Fruit fly (Drosophila melanogaster) whole organism, prepupa: ENCODE measurements around the gene CG14915.

ENCODE experiments used
- Blimp-1 ChIP-seq: fragments of 200-800 bp; sonication (Bioruptor generic); optimal IDR thresholded peaks from 3 replicates; lab custom pipeline; 2017; ENCODE audit warnings: missing biosample characterization, missing genetic modification characterization, mild to moderate bottlenecking, moderate library complexity, missing genetic modification reagents
- CG10631 ChIP-seq: fragments of 200-800 bp; sonication (Bioruptor generic); optimal IDR thresholded peaks from 2 replicates; lab custom pipeline; 2016; ENCODE audit warnings: missing biosample characterization, missing genetic modification characterization
- CG11762 ChIP-seq: fragments of 200-800 bp; sonication (Bioruptor generic); optimal IDR thresholded peaks from 3 replicates; lab custom pipeline; 2016; ENCODE audit warnings: missing biosample characterization, missing genetic modification characterization; ENCODE audit not compliant: insufficient read depth
- CG11902 ChIP-seq: fragments of 200-800 bp; sonication (Bioruptor generic); optimal IDR thresholded peaks from 3 replicates; lab custom pipeline; 2016; ENCODE audit warnings: missing biosample characterization, missing genetic modification characterization
- CG15336 ChIP-seq: fragments of 200-800 bp; sonication (Bioruptor generic); IDR thresholded peaks from 2 replicates; pipeline ENCODE4 v1.3.6; 2022; ENCODE audit warnings: missing biosample characterization, missing genetic modification characterization
- CG16779 ChIP-seq: fragments of 200-800 bp; sonication (Bioruptor generic); optimal IDR thresholded peaks from 3 replicates; lab custom pipeline; 2017; ENCODE audit warnings: missing biosample characterization, mild to moderate bottlenecking, missing genetic modification characterization
- CG3032 ChIP-seq: fragments of 200-800 bp; optimal IDR thresholded peaks from 2 replicates; lab custom pipeline; 2019; ENCODE audit warnings: missing biosample characterization, mild to moderate bottlenecking, missing genetic modification characterization, moderate library complexity
- CG32006 ChIP-seq: fragments of 200-800 bp; sonication (Bioruptor generic); optimal IDR thresholded peaks from 3 replicates; lab custom pipeline; 2017; ENCODE audit warnings: missing biosample characterization, mild to moderate bottlenecking, missing genetic modification characterization
- CG4318 ChIP-seq: fragments of 200-800 bp; sonication (Bioruptor generic); optimal IDR thresholded peaks from 3 replicates; lab custom pipeline; 2017; ENCODE audit warnings: missing biosample characterization, mild to moderate bottlenecking, missing genetic modification characterization
- CG6163 ChIP-seq: fragments of 200-800 bp; sonication (Bioruptor generic); IDR thresholded peaks from 3 replicates; pipeline ENCODE4 v1.3.6; 2022; ENCODE audit warnings: missing biosample characterization, missing genetic modification characterization
- CG6276 ChIP-seq: fragments of 200-800 bp; sonication (Bioruptor generic); optimal IDR thresholded peaks from 2 replicates; lab custom pipeline; 2017; ENCODE audit warnings: missing biosample characterization, mild to moderate bottlenecking, missing genetic modification characterization
- CG6792 ChIP-seq: fragments of 200-800 bp; sonication (Bioruptor generic); optimal IDR thresholded peaks from 3 replicates; lab custom pipeline; 2016; ENCODE audit warnings: missing biosample characterization, missing genetic modification characterization
- CG6854 ChIP-seq: fragments of 200-800 bp; sonication (Bioruptor generic); optimal IDR thresholded peaks from 2 replicates; lab custom pipeline; 2017; ENCODE audit warnings: missing biosample characterization, mild to moderate bottlenecking, missing genetic modification characterization
- CG8319 ChIP-seq: fragments of 200-800 bp; sonication (Bioruptor generic); optimal IDR thresholded peaks from 3 replicates; lab custom pipeline; 2016; ENCODE audit warnings: missing biosample characterization, missing genetic modification characterization
- CG9139 ChIP-seq: fragments of 200-800 bp; sonication (Bioruptor generic); optimal IDR thresholded peaks from 3 replicates; lab custom pipeline; 2017; ENCODE audit warnings: missing biosample characterization, mild to moderate bottlenecking, missing genetic modification characterization
- Eip75B ChIP-seq: fragments of 200-800 bp; sonication (Bioruptor generic); optimal IDR thresholded peaks from 3 replicates; lab custom pipeline; 2016; ENCODE audit warnings: missing biosample characterization, missing genetic modification characterization
- Eip78C ChIP-seq: fragments of 200-800 bp; sonication (Bioruptor generic); peaks from one replicate; lab custom pipeline; 2016; ENCODE audit warnings: missing biosample characterization, missing genetic modification characterization
- Eip93F ChIP-seq: fragments of 200-800 bp; sonication (Bioruptor generic); optimal IDR thresholded peaks from 2 replicates; lab custom pipeline; 2016; ENCODE audit warnings: missing biosample characterization, mild to moderate bottlenecking, missing genetic modification characterization
- Ets21C ChIP-seq: fragments of 200-800 bp; sonication (Bioruptor generic); optimal IDR thresholded peaks from 3 replicates; lab custom pipeline; 2016; ENCODE audit warnings: missing biosample characterization, missing genetic modification characterization
- Ets96B ChIP-seq: fragments of 200-800 bp; optimal IDR thresholded peaks from 2 replicates; lab custom pipeline; 2019; ENCODE audit warnings: missing biosample characterization, mild to moderate bottlenecking, missing genetic modification characterization, moderate library complexity
- Gug ChIP-seq: fragments of 200-800 bp; sonication (Bioruptor generic); IDR thresholded peaks from 2 replicates; pipeline ENCODE4 v1.3.6; 2022; ENCODE audit warnings: missing biosample characterization, missing genetic modification characterization
- Hr38 ChIP-seq: sonication (Bioruptor generic); optimal IDR thresholded peaks from 2 replicates; lab custom pipeline; 2016; ENCODE audit warnings: missing biosample characterization, missing genetic modification characterization
- Hr39 ChIP-seq: fragments of 200-800 bp; sonication (Bioruptor generic); optimal IDR thresholded peaks from 2 replicates; lab custom pipeline; 2016; ENCODE audit warnings: missing biosample characterization, missing genetic modification characterization
- Hr4 ChIP-seq: fragments of 200-800 bp; sonication (Bioruptor generic); optimal IDR thresholded peaks from 3 replicates; lab custom pipeline; 2016; ENCODE audit warnings: missing biosample characterization, missing genetic modification characterization
- Lpt ChIP-seq: fragments of 200-800 bp; sonication (Bioruptor generic); optimal IDR thresholded peaks from 3 replicates; lab custom pipeline; 2016; ENCODE audit warnings: missing biosample characterization, missing genetic modification characterization
- Met ChIP-seq: fragments of 200-800 bp; sonication (Bioruptor generic); optimal IDR thresholded peaks from 3 replicates; lab custom pipeline; 2016; ENCODE audit warnings: missing biosample characterization, missing genetic modification characterization
- OdsH ChIP-seq: fragments of 200-800 bp; sonication (Bioruptor generic); optimal IDR thresholded peaks from 3 replicates; lab custom pipeline; 2016; ENCODE audit warnings: missing biosample characterization, missing genetic modification characterization
- Sox102F ChIP-seq: fragments of 200-800 bp; sonication (Bioruptor generic); optimal IDR thresholded peaks from 2 replicates; lab custom pipeline; 2016; ENCODE audit warnings: missing biosample characterization, mild to moderate bottlenecking, missing genetic modification characterization
- Sox14 ChIP-seq: fragments of 200-800 bp; sonication (Bioruptor generic); optimal IDR thresholded peaks from 3 replicates; lab custom pipeline; 2016; ENCODE audit warnings: missing biosample characterization, missing genetic modification characterization
- achi ChIP-seq: fragments of 200-800 bp; sonication (Bioruptor generic); optimal IDR thresholded peaks from 3 replicates; lab custom pipeline; 2016; ENCODE audit warnings: missing biosample characterization, missing genetic modification characterization
- acj6 ChIP-seq: fragments of 200-800 bp; sonication (Bioruptor generic); optimal IDR thresholded peaks from 3 replicates; lab custom pipeline; 2016; ENCODE audit warnings: missing biosample characterization, missing genetic modification characterization
- cyc ChIP-seq: fragments of 200-800 bp; sonication (Bioruptor generic); optimal IDR thresholded peaks from 3 replicates; lab custom pipeline; 2016; ENCODE audit warnings: missing biosample characterization, missing genetic modification characterization
- dac ChIP-seq: fragments of 200-800 bp; sonication (Bioruptor generic); optimal IDR thresholded peaks from 2 replicates; lab custom pipeline; 2017; ENCODE audit warnings: missing biosample characterization, mild to moderate bottlenecking, missing genetic modification characterization
- dsx ChIP-seq: fragments of 200-800 bp; optimal IDR thresholded peaks from 3 replicates; lab custom pipeline; 2019; ENCODE audit warnings: missing biosample characterization, mild to moderate bottlenecking, missing genetic modification characterization, moderate library complexity; ENCODE audit not compliant: poor library complexity, severe bottlenecking
- eg ChIP-seq: fragments of 200-800 bp; sonication (Bioruptor generic); IDR thresholded peaks from 3 replicates; pipeline ENCODE4 v1.3.6; 2022; ENCODE audit warnings: missing biosample characterization, missing genetic modification characterization
- esn ChIP-seq: fragments of 200-800 bp; sonication (Bioruptor generic); optimal IDR thresholded peaks from 2 replicates; lab custom pipeline; 2016; ENCODE audit warnings: missing biosample characterization, mild to moderate bottlenecking, missing genetic modification characterization, moderate library complexity
- fd85E ChIP-seq: fragments of 200-800 bp; sonication (Bioruptor generic); optimal IDR thresholded peaks from 3 replicates; lab custom pipeline; 2016; ENCODE audit warnings: missing biosample characterization, missing genetic modification characterization
- lz ChIP-seq: fragments of 200-800 bp; sonication (Bioruptor generic); optimal IDR thresholded peaks from 3 replicates; lab custom pipeline; 2016; ENCODE audit warnings: missing biosample characterization, missing genetic modification characterization
- net ChIP-seq: fragments of 200-800 bp; sonication (Bioruptor generic); optimal IDR thresholded peaks from 3 replicates; lab custom pipeline; 2016; ENCODE audit warnings: missing biosample characterization, missing genetic modification characterization
- pdm3 ChIP-seq: fragments of 200-800 bp; sonication (Bioruptor generic); optimal IDR thresholded peaks from 3 replicates; lab custom pipeline; 2016; ENCODE audit warnings: missing biosample characterization, missing genetic modification characterization
- salr ChIP-seq, 2 experiments: fragments of 200-800 bp; sonication (Bioruptor generic); optimal IDR thresholded peaks; 3 replicates each; lab custom pipeline; 2016 to 2018; ENCODE audit warnings: missing biosample characterization in 2 of 2, missing genetic modification characterization in 2 of 2, mild to moderate bottlenecking in 1 of 2
- ss ChIP-seq, 2 experiments: fragments of 200-800 bp; sonication (Bioruptor generic); optimal IDR thresholded peaks; 2 replicates in 1 of 2; 3 replicates in 1 of 2; lab custom pipeline; 2017 to 2018; ENCODE audit warnings: mild to moderate bottlenecking in 2 of 2, missing biosample characterization in 2 of 2, missing genetic modification characterization in 2 of 2, moderate library complexity in 1 of 2
- svp ChIP-seq: fragments of 200-800 bp; sonication (Bioruptor generic); peaks from one replicate; lab custom pipeline; 2016; ENCODE audit warnings: missing biosample characterization, missing genetic modification characterization

The CG14915 gene

DNA sequence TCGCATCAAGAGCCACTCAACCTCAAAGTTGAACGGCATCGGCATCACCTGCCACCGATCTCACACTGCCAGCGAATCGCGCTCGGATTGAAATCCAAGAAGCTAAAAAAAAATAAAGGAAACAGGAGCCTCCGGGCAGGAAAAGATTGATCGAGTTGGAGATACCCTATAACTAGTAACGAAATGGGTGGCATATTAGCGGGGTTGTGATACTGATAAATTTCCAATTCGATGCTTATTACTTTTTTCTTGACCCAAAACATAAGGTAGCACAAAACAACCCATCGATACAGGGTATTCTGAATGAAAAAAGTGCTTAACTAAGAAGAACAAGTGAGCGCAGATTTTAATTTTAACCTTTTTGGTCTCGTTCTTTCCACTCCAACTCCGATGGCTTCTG, 1.4 kb downstream of the CG14915 start (continued):
- TF ChIP-seq Eip93F: peak; percentile 23
- peak; percentile 17 to 60 for TF ChIP-seq salr (GFP tag; optimal IDR thresholded peaks at IDR 0.05; lab: Kevin White, UChicago)
- TF ChIP-seq CG6792 (GFP tag; lab: Kevin White, UChicago): peak; percentile 72
- peak; percentile 65 for TF ChIP-seq OdsH (GFP tag; lab: Kevin White, UChicago)
- TF ChIP-seq Sox14 (GFP tag; lab: Kevin White, UChicago): peak; percentile 85
- TF ChIP-seq Ets21C (GFP tag; lab: Kevin White, UChicago): peak; percentile 68
- TF ChIP-seq Hr4 (GFP tag; lab: Kevin White, UChicago): peak; percentile 47
- TF ChIP-seq lz (GFP tag; lab: Kevin White, UChicago): peak; percentile 79
- TF ChIP-seq CG6276 (GFP tag; lab: Kevin White, UChicago): peak; percentile 8
- TF ChIP-seq CG11902 (GFP tag; lab: Kevin White, UChicago): no peak
- TF ChIP-seq dsx (GFP tag; lab: Kevin White, UChicago): peak; percentile 74
- TF ChIP-seq eg: 0 out of 3 replicates have a peak, but pooled peaks have one; percentile 27
- peak; percentile 75 for TF ChIP-seq Eip75B (GFP tag; lab: Kevin White, UChicago)
- TF ChIP-seq Hr38 (GFP tag; lab: Kevin White, UChicago): no peak
- TF ChIP-seq CG15336 (GFP tag; lab: Robert Waterston, UW): no peak
- no peak for TF ChIP-seq dac (GFP tag; lab: Kevin White, UChicago)
- no peak for TF ChIP-seq CG16779 (tag; lab: Kevin White, UChicago)
- TF ChIP-seq pdm3: peak; percentile 70
- TF ChIP-seq acj6: peak; percentile 68
- no peak for TF ChIP-seq Gug (GFP tag; lab: Robert Waterston, UW)
- peak; percentile 79 for TF ChIP-seq Hr39 (GFP tag; lab: Kevin White, UChicago)
- TF ChIP-seq net (GFP tag; lab: Kevin White, UChicago): peak; percentile 39
- no peak for TF ChIP-seq Blimp-1 (GFP tag; lab: Kevin White, UChicago)

DNA sequence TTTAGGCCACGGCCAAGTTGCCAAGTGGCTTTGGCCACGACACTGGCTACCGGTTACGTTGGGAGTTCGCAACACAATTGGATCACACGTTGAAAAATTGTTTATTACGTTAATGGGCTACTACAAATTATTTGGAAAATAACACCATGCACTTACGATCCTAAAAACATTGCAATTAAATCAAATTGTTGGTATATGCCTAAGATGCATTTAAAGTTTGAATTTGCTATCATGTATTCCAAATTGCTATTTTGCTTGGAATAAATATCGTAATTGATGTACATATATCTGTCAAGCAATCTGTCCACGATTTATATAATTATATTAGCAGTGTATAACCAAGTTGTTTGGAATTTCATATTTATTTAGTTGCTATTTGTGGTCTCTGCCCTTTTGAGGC, 2.1 kb downstream of the CG14915 start:
- TF ChIP-seq OdsH (GFP tag; lab: Kevin White, UChicago): peak; percentile 7
- TF ChIP-seq ss (GFP tag; optimal IDR thresholded peaks at IDR 0.05; lab: Kevin White, UChicago): no peak
- TF ChIP-seq CG3032 (tag; lab: Kevin White, UChicago): peak; percentile 17
- TF ChIP-seq Hr4 (GFP tag; lab: Kevin White, UChicago): peak; percentile 48
- TF ChIP-seq CG9139 (GFP tag; lab: Kevin White, UChicago): no peak
- no peak for TF ChIP-seq CG6792 (GFP tag; lab: Kevin White, UChicago)
- no peak for TF ChIP-seq Sox102F (GFP tag; lab: Kevin White, UChicago)
- TF ChIP-seq CG16779 (tag; lab: Kevin White, UChicago): no peak
- peak; percentile 10 for TF ChIP-seq svp
- TF ChIP-seq lz (GFP tag; lab: Kevin White, UChicago): no peak
- no peak for TF ChIP-seq salr (GFP tag; optimal IDR thresholded peaks at IDR 0.05; lab: Kevin White, UChicago)
- TF ChIP-seq cyc (GFP tag; lab: Kevin White, UChicago): no peak
- TF ChIP-seq Lpt (GFP tag; lab: Kevin White, UChicago): peak; percentile 35
- peak; percentile 41 for TF ChIP-seq CG32006
- no peak for TF ChIP-seq Hr39 (GFP tag; lab: Kevin White, UChicago)
- TF ChIP-seq CG6854: no peak
- TF ChIP-seq Met (GFP tag; lab: Kevin White, UChicago): no peak
- TF ChIP-seq CG11762 (GFP tag; lab: Kevin White, UChicago): no peak
- TF ChIP-seq CG10631 (GFP tag; lab: Kevin White, UChicago): peak; percentile 23
- no peak for TF ChIP-seq CG4318 (GFP tag; lab: Kevin White, UChicago)
- no peak for TF ChIP-seq CG6163 (GFP tag; lab: Robert Waterston, UW)
- TF ChIP-seq Ets96B: peak; percentile 24
- no peak for TF ChIP-seq Ets21C (GFP tag; lab: Kevin White, UChicago)
- TF ChIP-seq Eip78C (GFP tag; lab: Kevin White, UChicago): peak; percentile 78
- TF ChIP-seq CG15336 (GFP tag; lab: Robert Waterston, UW): peak; percentile 29; the same call in 1 of the 2 replicates
- TF ChIP-seq Gug (GFP tag; lab: Robert Waterston, UW): no peak
- no peak for TF ChIP-seq esn
- no peak for TF ChIP-seq fd85E (GFP tag; lab: Kevin White, UChicago)
- no peak for TF ChIP-seq CG8319
- peak; percentile 5 for TF ChIP-seq achi (GFP tag; lab: Kevin White, UChicago)
